Fruit fly (Drosophila melanogaster) whole organism, adult: ENCODE measurements around the gene CG43703.

Experiments
- CG12768 ChIP-seq: fragments of 200-800 bp; sonication (Bioruptor generic); optimal IDR thresholded peaks from 2 replicates; lab custom pipeline; 2017; ENCODE audit warnings: missing biosample characterization, missing genetic modification characterization, mild to moderate bottlenecking, moderate library complexity, missing genetic modification reagents
- CG1620 ChIP-seq: fragments of 200-800 bp; sonication (Bioruptor generic); optimal IDR thresholded peaks from 2 replicates; lab custom pipeline; 2016; ENCODE audit warnings: missing biosample characterization, missing genetic modification characterization
- CG33017 ChIP-seq: fragments of 200-800 bp; sonication (Bioruptor generic); optimal IDR thresholded peaks from 2 replicates; lab custom pipeline; 2018; ENCODE audit warnings: missing biosample characterization, mild to moderate bottlenecking, missing genetic modification characterization, moderate library complexity
- CG5204 ChIP-seq: fragments of 200-800 bp; sonication (Bioruptor generic); optimal IDR thresholded peaks from 2 replicates; lab custom pipeline; 2016; ENCODE audit warnings: missing biosample characterization, missing genetic modification characterization
- CG7045 ChIP-seq: fragments of 200-800 bp; sonication (Bioruptor generic); optimal IDR thresholded peaks from 2 replicates; lab custom pipeline; 2017; ENCODE audit warnings: missing biosample characterization, mild to moderate bottlenecking, missing genetic modification characterization
- Clk ChIP-seq: fragments of 200-800 bp; sonication (Bioruptor generic); optimal IDR thresholded peaks from 2 replicates; lab custom pipeline; 2017; ENCODE audit warnings: missing biosample characterization, missing genetic modification characterization
- Crg-1 ChIP-seq: fragments of 200-800 bp; sonication (Bioruptor generic); optimal IDR thresholded peaks from 2 replicates; lab custom pipeline; 2016; ENCODE audit warnings: missing biosample characterization, missing genetic modification characterization
- Hr96 ChIP-seq: fragments of 200-800 bp; sonication (Bioruptor generic); optimal IDR thresholded peaks from 2 replicates; lab custom pipeline; 2016; ENCODE audit warnings: missing biosample characterization, missing genetic modification characterization
- cnc ChIP-seq, 2 experiments: fragments of >200 bp; optimal IDR thresholded peaks; 2 replicates each; lab custom pipeline; 2017
- kay ChIP-seq: fragments of 200-800 bp; sonication (Bioruptor generic); peaks from one replicate; lab custom pipeline; 2016; ENCODE audit warnings: missing biosample characterization, missing genetic modification characterization, borderline replicate concordance
- pad ChIP-seq: fragments of 200-800 bp; sonication (Bioruptor generic); optimal IDR thresholded peaks from 3 replicates; lab custom pipeline; 2017; ENCODE audit warnings: missing biosample characterization, missing genetic modification characterization, mild to moderate bottlenecking, moderate library complexity, missing genetic modification reagents

- no peak for TF ChIP-seq Crg-1
- no peak for TF ChIP-seq pad (GFP tag; lab: Kevin White, UChicago)
- TF ChIP-seq CG7045 (GFP tag; lab: Kevin White, UChicago) = no peak
- TF ChIP-seq CG5204 (GFP tag; lab: Kevin White, UChicago) = no peak
- no peak for TF ChIP-seq CG33017 (tag; lab: Kevin White, UChicago)
- no peak for TF ChIP-seq kay
- no peak for TF ChIP-seq Clk (GFP tag; lab: Kevin White, UChicago)
- no peak for TF ChIP-seq cnc (optimal IDR thresholded peaks at IDR 0.05; lab: Kevin White, UChicago)
- TF ChIP-seq Hr96 (GFP tag; lab: Kevin White, UChicago) = no peak
- TF ChIP-seq CG12768 = no peak
- TF ChIP-seq CG1620 (GFP tag; lab: Kevin White, UChicago) = no peak
These were observed 35.7 kb upstream of the CG43703 start for dm6 chr2L:3729635-3730034.
